Fruit fly (Drosophila melanogaster): ENCODE results near the gene GCC185.

Gene GCC185

DNA sequence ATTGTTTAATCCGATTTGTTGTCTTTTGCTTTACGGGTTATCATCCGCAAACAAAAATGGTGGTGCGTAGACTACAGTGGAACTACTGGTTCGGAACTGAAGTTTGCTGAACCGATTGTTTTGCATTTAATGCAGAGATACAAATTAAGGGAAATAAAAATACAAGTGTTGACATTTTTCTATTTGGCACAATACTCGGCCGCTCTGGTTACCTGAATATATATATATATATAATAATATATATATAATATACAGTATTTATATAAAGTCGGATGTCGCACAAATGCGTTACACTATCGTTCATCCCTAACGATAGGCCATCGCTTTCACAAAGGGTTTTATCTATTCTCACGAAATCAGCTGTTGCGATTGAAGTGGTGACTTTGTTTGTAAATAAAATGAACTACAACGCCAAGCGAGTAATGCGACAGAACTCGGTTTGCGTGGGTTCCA, 6.3 kb downstream of the GCC185 start, which contains the start of the genes DCAF12 and Spt3 (continued):
- TF ChIP-seq CG31224 (GFP tag; IDR thresholded peaks at IDR 0.05) (0 out of 2 replicates have a peak, but pooled peaks have one; percentile 35), stc (GFP tag; IDR thresholded peaks at IDR 0.05) (no peak), Meics (GFP tag; optimal IDR thresholded peaks at IDR 0.05) (no peak), CG6813 (GFP tag; optimal IDR thresholded peaks at IDR 0.05) (no peak), CG2116 (GFP tag; optimal IDR thresholded peaks at IDR 0.05) (peak; percentile 35), sens-2 (GFP tag; IDR thresholded peaks at IDR 0.05) (no peak), sd (tag; optimal IDR thresholded peaks at IDR 0.05) (no peak), CG12942 (GFP tag; optimal IDR thresholded peaks at IDR 0.05) (no peak), CG17912 (GFP tag; optimal IDR thresholded peaks at IDR 0.05) (no peak), hbn (GFP tag; IDR thresholded peaks at IDR 0.05; ENCODE audit: partially characterized antibody) (peak; percentile 76), CG13296 (GFP tag; optimal IDR thresholded peaks at IDR 0.05) (no peak), Bgb (GFP tag; IDR thresholded peaks at IDR 0.05; ENCODE audit: partially characterized antibody) (peak; percentile 91), CG6175 (GFP tag; IDR thresholded peaks at IDR 0.05) (no peak), gro (GFP tag; optimal IDR thresholded peaks at IDR 0.05) (no peak), Six4 (GFP tag; optimal IDR thresholded peaks at IDR 0.05) (peak; percentile 25), jing (GFP tag; optimal IDR thresholded peaks at IDR 0.05) (no peak), az2 (GFP tag; optimal IDR thresholded peaks at IDR 0.05) (peak; percentile 13), Adf1 (GFP tag; IDR thresholded peaks at IDR 0.05) (no peak), TFAM (GFP tag; optimal IDR thresholded peaks at IDR 0.05) (no peak), Dip2 (GFP tag; IDR thresholded peaks at IDR 0.05) (no peak), CG10959 (GFP tag; IDR thresholded peaks at IDR 0.05) (no peak), Usf (GFP tag; optimal IDR thresholded peaks at IDR 0.05) (no peak), ind (GFP tag; optimal IDR thresholded peaks at IDR 0.05) (peak; percentile 53), CG1233 (GFP tag; optimal IDR thresholded peaks at IDR 0.05) (peak; percentile 48), unc-4 (GFP tag; IDR thresholded peaks at IDR 0.05; ENCODE audit: partially characterized antibody) (peak; percentile 87), CG17829 (tag; optimal IDR thresholded peaks at IDR 0.05) (peak; percentile 74), Myb (GFP tag; optimal IDR thresholded peaks at IDR 0.05) (no peak), CG33213 (GFP tag; optimal IDR thresholded peaks at IDR 0.05) (no peak), zf30C (GFP tag; optimal IDR thresholded peaks at IDR 0.05) (no peak), gcm2 (GFP tag; optimal IDR thresholded peaks at IDR 0.05) (no peak), Ptx1 (GFP tag; IDR thresholded peaks at IDR 0.05) (peak; percentile 71), dysf (GFP tag; IDR thresholded peaks at IDR 0.05) (0 out of 3 replicates have a peak, but pooled peaks have one; percentile 50), CG7271 (tag; optimal IDR thresholded peaks at IDR 0.05) (no peak), MBD-R2 (GFP tag; IDR thresholded peaks at IDR 0.05) (peak; percentile 92), CG30431 (GFP tag; optimal IDR thresholded peaks at IDR 0.05) (peak; percentile 40), lab (GFP tag; optimal IDR thresholded peaks at IDR 0.05) (peak; percentile 63), fd3F (GFP tag; optimal IDR thresholded peaks at IDR 0.05) (peak; percentile 22), HmgD (GFP tag; optimal IDR thresholded peaks at IDR 0.05) (no peak), Side (GFP tag; optimal IDR thresholded peaks at IDR 0.05) (peak; percentile 44), CG14860 (GFP tag; IDR thresholded peaks at IDR 0.05; ENCODE audit: partially characterized antibody) (peak; percentile 95), Spps (tag; optimal IDR thresholded peaks at IDR 0.05) (peak; percentile 28), ken (GFP tag; IDR thresholded peaks at IDR 0.05) (0 out of 3 replicates have a peak, but pooled peaks have one; percentile 58), CG17568 (GFP tag; optimal IDR thresholded peaks at IDR 0.05) (no peak), wek (GFP tag; optimal IDR thresholded peaks at IDR 0.05) (no peak), CG7357 (GFP tag; IDR thresholded peaks at IDR 0.05) (no peak), CG6765 (GFP tag; optimal IDR thresholded peaks at IDR 0.05) (no peak), CG16815 (GFP tag; optimal IDR thresholded peaks at IDR 0.05) (peak; percentile 12), CG4854 (GFP tag; optimal IDR thresholded peaks at IDR 0.05) (no peak), CG16813 (GFP tag; IDR thresholded peaks at IDR 0.05; ENCODE audit: partially characterized antibody) (peak; percentile 96), CG10462 (GFP tag; optimal IDR thresholded peaks at IDR 0.05) (no peak), Pdp1 (GFP tag; optimal IDR thresholded peaks at IDR 0.05) (no peak)

Data from whole organism, embryonic.